Fruit fly (Drosophila melanogaster) Kc167 (cell line): ENCODE results near the gene Vha26.

Source experiments
- Sin3A ChIP-seq: fragments of >200 bp; optimal IDR thresholded peaks from 2 replicates; lab custom pipeline; 2018; ENCODE audit warnings: missing external identifiers
- psq ChIP-seq: fragments of >200 bp; optimal IDR thresholded peaks from 2 replicates; lab custom pipeline; 2017; ENCODE audit warnings: missing external identifiers
- ttk ChIP-seq: sonication (Bioruptor generic); optimal IDR thresholded peaks from 2 replicates; lab custom pipeline; 2017; ENCODE audit warnings: missing external identifiers

DNA sequence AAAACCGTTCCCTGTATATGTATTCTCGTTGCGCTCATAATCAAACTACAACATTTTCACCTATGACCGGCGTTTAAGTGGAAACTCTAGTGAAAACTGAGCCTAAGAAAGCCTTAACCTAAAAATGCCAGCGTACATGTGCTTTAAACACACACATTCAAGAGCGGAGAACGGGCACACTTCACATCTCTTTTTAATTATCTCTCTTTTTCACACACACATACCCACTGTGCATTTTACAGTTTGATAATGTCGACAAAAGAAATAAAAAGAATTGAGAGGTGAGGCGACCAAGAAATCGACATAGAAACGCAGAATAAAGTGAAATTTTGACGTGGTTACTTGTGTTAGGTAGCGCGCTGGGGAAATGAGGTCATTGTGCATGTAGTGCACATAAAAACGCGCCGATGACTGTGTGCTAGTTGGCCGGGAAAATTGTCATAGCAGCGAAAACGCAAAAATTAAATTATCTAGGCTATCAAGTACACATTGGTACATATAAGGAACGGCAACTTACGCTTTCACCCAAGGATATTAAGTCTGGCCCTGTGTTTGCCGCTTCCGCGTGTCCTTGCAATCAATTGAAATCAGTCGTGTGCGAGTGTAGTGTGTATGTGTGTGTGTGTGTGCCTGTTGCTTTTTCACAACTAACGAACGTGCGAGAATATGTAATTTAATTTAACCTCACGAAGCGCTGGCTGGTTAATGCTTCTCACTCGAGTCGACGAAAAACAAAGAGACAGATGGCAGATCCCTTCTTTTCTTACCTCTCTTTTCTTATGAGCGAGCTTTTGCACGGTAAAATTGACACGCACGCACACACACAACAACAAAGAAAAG, 8.2 kb downstream of the Vha26 start:
- TF ChIP-seq ttk (lab: Kevin White, UChicago): no peak
- no peak for TF ChIP-seq Sin3A (lab: Kevin White, UChicago)
- TF ChIP-seq psq (lab: Kevin White, UChicago): no peak
